Worm (Caenorhabditis elegans) whole organism, mixed stage, embryonic: ENCODE measurements around the gene Y54G2A.37.

Experiments used
- M03D4.4 ChIP-seq: sonication (generic microtip); optimal IDR thresholded peaks from 2 replicates; lab custom pipeline; 2017; ENCODE audit warnings: mild to moderate bottlenecking, missing genetic modification characterization, missing compliant biosample characterization
- blmp-1 ChIP-seq: fragments of 150-350 bp; optimal IDR thresholded peaks from 2 replicates; lab custom pipeline; 2014; ENCODE audit warnings: missing biosample characterization, missing genetic modification characterization
- ceh-39 ChIP-seq: fragments of 150-350 bp; optimal IDR thresholded peaks from 2 replicates; lab custom pipeline; 2014; ENCODE audit warnings: missing biosample characterization, missing genetic modification characterization
- ceh-43 ChIP-seq: fragments of 200-800 bp; sonication (Bioruptor generic); optimal IDR thresholded peaks from 2 replicates; lab custom pipeline; 2018; ENCODE audit warnings: mild to moderate bottlenecking, missing genetic modification characterization, moderate library complexity, missing compliant biosample characterization
- ces-1 ChIP-seq: fragments of 150-350 bp; optimal IDR thresholded peaks from 2 replicates; lab custom pipeline; 2014; ENCODE audit warnings: missing biosample characterization, missing genetic modification reagents, missing genetic modification characterization
- drap-1 ChIP-seq: fragments of 200-800 bp; sonication (Bioruptor generic); optimal IDR thresholded peaks from 3 replicates; lab custom pipeline; 2018; ENCODE audit warnings: mild to moderate bottlenecking, missing genetic modification characterization, missing compliant biosample characterization
- elt-1 ChIP-seq: sonication (generic microtip); optimal IDR thresholded peaks from 2 replicates; lab custom pipeline; 2017; ENCODE audit warnings: missing genetic modification characterization, mild to moderate bottlenecking, missing compliant biosample characterization, antibody characterized with exemption, moderate library complexity, borderline replicate concordance; ENCODE audit not compliant: insufficient read depth
- flh-1 ChIP-seq: fragments of 200-800 bp; sonication (Bioruptor generic); optimal IDR thresholded peaks from 2 replicates; lab custom pipeline; 2018; ENCODE audit warnings: mild to moderate bottlenecking, missing genetic modification characterization, moderate library complexity, missing compliant biosample characterization
- ham-2 ChIP-seq: fragments of 200-800 bp; sonication (Bioruptor generic); optimal IDR thresholded peaks from 2 replicates; lab custom pipeline; 2018; ENCODE audit warnings: mild to moderate bottlenecking, missing genetic modification characterization, missing compliant biosample characterization
- hlh-1 ChIP-seq: fragments of 150-350 bp; optimal IDR thresholded peaks from 2 replicates; lab custom pipeline; 2014; ENCODE audit warnings: missing biosample characterization, missing genetic modification reagents, missing genetic modification characterization
- lin-13 ChIP-seq: fragments of 150-350 bp; optimal IDR thresholded peaks from 2 replicates; lab custom pipeline; 2014; ENCODE audit warnings: missing biosample characterization, missing genetic modification characterization
- lin-32 ChIP-seq: fragments of 200-800 bp; sonication (Bioruptor generic); optimal IDR thresholded peaks from 2 replicates; lab custom pipeline; 2018; ENCODE audit warnings: mild to moderate bottlenecking, missing genetic modification characterization, missing compliant biosample characterization
- lsy-2 ChIP-seq: fragments of 150-350 bp; optimal IDR thresholded peaks from 2 replicates; lab custom pipeline; 2014; ENCODE audit warnings: missing biosample characterization, missing genetic modification characterization
- mab-5 ChIP-seq: fragments of 150-350 bp; optimal IDR thresholded peaks from 2 replicates; lab custom pipeline; 2014; ENCODE audit warnings: missing biosample characterization, missing genetic modification characterization
- mep-1 ChIP-seq: fragments of 150-350 bp; optimal IDR thresholded peaks from 2 replicates; lab custom pipeline; 2017; ENCODE audit warnings: missing biosample characterization, missing genetic modification reagents, missing genetic modification characterization, inconsistent platforms
- mls-2 ChIP-seq: sonication (generic microtip); optimal IDR thresholded peaks from 2 replicates; lab custom pipeline; 2016; ENCODE audit warnings: mild to moderate bottlenecking, missing genetic modification characterization, moderate library complexity, missing compliant biosample characterization
- nhr-12 ChIP-seq: fragments of 150-350 bp; optimal IDR thresholded peaks from 2 replicates; lab custom pipeline; 2014; ENCODE audit warnings: missing biosample characterization, missing genetic modification characterization
- nhr-2 ChIP-seq: fragments of 150-350 bp; optimal IDR thresholded peaks from 2 replicates; lab custom pipeline; 2014; ENCODE audit warnings: missing biosample characterization, missing genetic modification characterization
- nhr-237 ChIP-seq: fragments of 150-350 bp; optimal IDR thresholded peaks from 2 replicates; lab custom pipeline; 2014; ENCODE audit warnings: missing biosample characterization, missing genetic modification characterization
- nhr-28 ChIP-seq: fragments of 150-350 bp; optimal IDR thresholded peaks from 2 replicates; lab custom pipeline; 2014; ENCODE audit warnings: missing biosample characterization, missing genetic modification characterization
- nhr-76 ChIP-seq: sonication (generic microtip); optimal IDR thresholded peaks from 2 replicates; lab custom pipeline; 2017; ENCODE audit warnings: missing biosample characterization, missing genetic modification characterization
- pha-4 ChIP-seq: fragments of 150-350 bp; optimal IDR thresholded peaks from 2 replicates; lab custom pipeline; 2018; ENCODE audit warnings: missing biosample characterization, missing genetic modification reagents, missing genetic modification characterization
- snpc-4 ChIP-seq: fragments of 150-350 bp; optimal IDR thresholded peaks from 2 replicates; lab custom pipeline; 2014; ENCODE audit warnings: missing biosample characterization, missing genetic modification characterization
- sptf-1 ChIP-seq: sonication (generic microtip); optimal IDR thresholded peaks from 2 replicates; lab custom pipeline; 2017; ENCODE audit warnings: mild to moderate bottlenecking, missing genetic modification characterization, moderate library complexity, missing compliant biosample characterization
- unc-120 ChIP-seq: sonication (generic microtip); optimal IDR thresholded peaks from 2 replicates; lab custom pipeline; 2017; ENCODE audit warnings: missing genetic modification characterization, missing compliant biosample characterization; ENCODE audit not compliant: poor library complexity, severe bottlenecking
- unc-39 ChIP-seq: fragments of 150-350 bp; optimal IDR thresholded peaks from 2 replicates; lab custom pipeline; 2014; ENCODE audit warnings: missing biosample characterization, missing genetic modification characterization
- unc-62 ChIP-seq: fragments of 150-350 bp; optimal IDR thresholded peaks from 2 replicates; lab custom pipeline; 2014; ENCODE audit warnings: missing biosample characterization, missing genetic modification reagents, missing genetic modification characterization
- zip-8 ChIP-seq: fragments of 150-350 bp; optimal IDR thresholded peaks from 2 replicates; lab custom pipeline; 2014; ENCODE audit warnings: missing biosample characterization, missing genetic modification characterization
- ztf-11 ChIP-seq: fragments of 150-350 bp; optimal IDR thresholded peaks from 2 replicates; lab custom pipeline; 2014; ENCODE audit warnings: missing biosample characterization, missing genetic modification characterization

Gene Y54G2A.37

DNA sequence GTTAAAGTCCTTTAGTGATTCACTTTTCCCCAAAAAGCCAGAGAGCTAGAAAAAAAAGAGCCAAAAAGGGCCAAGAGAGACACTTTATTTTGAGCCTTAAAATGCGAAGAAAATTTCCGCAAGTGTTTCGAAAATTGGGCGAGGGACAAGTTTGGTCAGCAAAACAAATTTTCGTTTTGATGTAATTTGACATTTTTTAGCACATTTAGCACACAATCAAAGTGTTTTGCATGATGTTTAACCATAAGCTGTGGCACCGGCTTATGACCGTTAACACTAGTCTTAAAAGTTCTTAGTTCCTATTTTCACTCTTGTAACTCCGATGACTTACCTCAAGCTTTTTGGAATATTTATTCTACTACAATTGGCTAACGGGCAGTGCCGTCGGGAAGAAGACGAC is at the start of gene Y54G2A.37:
Gene Y54G2A.37, plus strand, starts transcription at position 301 of the 400 bp plus-strand sequence.
- TF ChIP-seq elt-1 (tag; lab: Kevin White, UChicago) (no peak), nhr-237 (tag; lab: Kevin White, UChicago) (no peak), lsy-2 (no peak), nhr-28 (no peak), ztf-11 (no peak), lin-32 (GFP tag; lab: Kevin White, UChicago) (no peak), nhr-2 (tag; lab: Kevin White, UChicago) (no peak), pha-4 (tag; lab: Kevin White, UChicago) (no peak), ceh-39 (no peak), flh-1 (GFP tag; lab: Kevin White, UChicago) (no peak), unc-39 (no peak), drap-1 (GFP tag; lab: Kevin White, UChicago) (no peak)

DNA sequence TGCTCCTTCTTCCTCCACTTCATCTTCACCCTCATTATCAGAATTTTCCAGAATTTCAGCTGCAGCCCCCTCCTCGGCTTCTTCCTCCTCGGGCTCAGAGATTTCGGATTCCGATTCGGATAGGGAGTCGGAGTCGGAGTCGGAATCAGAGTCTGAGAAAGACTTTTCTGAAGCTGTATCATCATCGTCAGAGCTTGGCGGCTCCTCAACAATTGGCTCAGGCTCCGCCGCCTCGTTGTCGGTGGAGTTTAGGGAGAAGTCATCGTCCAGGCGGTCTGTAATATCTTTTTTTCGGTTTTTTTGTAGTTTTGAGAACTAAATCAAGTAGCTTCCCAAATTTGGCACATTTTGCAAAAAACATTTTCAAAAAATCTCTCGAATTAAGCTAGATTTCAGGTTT is 49.7 kb upstream of the Y54G2A.37 start:
- TF ChIP-seq mab-5 (tag; lab: Kevin White, UChicago) (no peak), ham-2 (GFP tag; lab: Kevin White, UChicago) (no peak), ztf-11 (no peak), snpc-4 (tag; lab: Kevin White, UChicago) (no peak), zip-8 (tag; lab: Kevin White, UChicago) (no peak), mls-2 (tag; lab: Kevin White, UChicago) (no peak), ceh-39 (no peak), lin-13 (no peak), elt-1 (tag; lab: Kevin White, UChicago) (no peak), sptf-1 (tag; lab: Kevin White, UChicago) (no peak), unc-62 (GFP tag; lab: Kevin White, UChicago) (no peak), hlh-1 (tag; lab: Kevin White, UChicago) (no peak), ceh-43 (no peak), nhr-12 (tag; lab: Kevin White, UChicago) (no peak), nhr-28 (no peak), ces-1 (GFP tag; lab: Kevin White, UChicago) (no peak), nhr-76 (tag; lab: Kevin White, UChicago) (no peak), unc-120 (tag; lab: Kevin White, UChicago) (no peak), lin-32 (GFP tag; lab: Kevin White, UChicago) (no peak)

DNA sequence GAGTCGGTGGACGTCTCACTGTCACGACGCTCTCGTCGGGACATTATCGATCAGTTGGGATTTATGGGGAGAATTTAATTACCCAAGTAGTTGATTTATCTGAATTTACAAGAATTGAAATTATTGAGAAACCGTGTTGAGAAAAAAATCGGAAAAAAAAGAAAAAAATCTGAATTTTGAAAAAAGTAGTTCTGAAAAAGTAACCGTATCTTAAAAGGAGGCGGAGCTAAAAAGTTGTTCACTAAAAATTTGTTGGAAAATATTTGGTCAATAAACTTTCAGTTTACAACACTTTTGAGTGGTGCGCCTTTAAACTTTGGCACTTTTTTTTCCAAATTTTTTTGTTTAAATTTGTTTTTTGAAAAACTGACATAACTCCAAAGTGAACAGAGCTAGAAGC is 48.8 kb upstream of the Y54G2A.37 start, which contains the start of gene Y54G2A.11:
Gene Y54G2A.11, minus strand, starts transcription at position 101 of the 400 bp plus-strand sequence.
- no peak for TF ChIP-seq sptf-1 (tag; lab: Kevin White, UChicago)
- no peak for TF ChIP-seq nhr-237 (tag; lab: Kevin White, UChicago)
- TF ChIP-seq pha-4 (tag; lab: Kevin White, UChicago): no peak
- TF ChIP-seq flh-1 (GFP tag; lab: Kevin White, UChicago): no peak
- TF ChIP-seq lin-13: no peak
- TF ChIP-seq blmp-1 (tag; lab: Kevin White, UChicago): no peak
- TF ChIP-seq mab-5 (tag; lab: Kevin White, UChicago): no peak
- TF ChIP-seq elt-1 (tag; lab: Kevin White, UChicago): no peak
- no peak for TF ChIP-seq zip-8 (tag; lab: Kevin White, UChicago)
- no peak for TF ChIP-seq unc-62 (GFP tag; lab: Kevin White, UChicago)
- TF ChIP-seq nhr-76 (tag; lab: Kevin White, UChicago): no peak
- TF ChIP-seq ceh-39: no peak
- TF ChIP-seq snpc-4 (tag; lab: Kevin White, UChicago): no peak
- no peak for TF ChIP-seq M03D4.4
- TF ChIP-seq unc-39: no peak
- TF ChIP-seq ztf-11: no peak
- no peak for TF ChIP-seq nhr-28
- no peak for TF ChIP-seq mls-2 (tag; lab: Kevin White, UChicago)
- TF ChIP-seq lin-32 (GFP tag; lab: Kevin White, UChicago): no peak

DNA sequence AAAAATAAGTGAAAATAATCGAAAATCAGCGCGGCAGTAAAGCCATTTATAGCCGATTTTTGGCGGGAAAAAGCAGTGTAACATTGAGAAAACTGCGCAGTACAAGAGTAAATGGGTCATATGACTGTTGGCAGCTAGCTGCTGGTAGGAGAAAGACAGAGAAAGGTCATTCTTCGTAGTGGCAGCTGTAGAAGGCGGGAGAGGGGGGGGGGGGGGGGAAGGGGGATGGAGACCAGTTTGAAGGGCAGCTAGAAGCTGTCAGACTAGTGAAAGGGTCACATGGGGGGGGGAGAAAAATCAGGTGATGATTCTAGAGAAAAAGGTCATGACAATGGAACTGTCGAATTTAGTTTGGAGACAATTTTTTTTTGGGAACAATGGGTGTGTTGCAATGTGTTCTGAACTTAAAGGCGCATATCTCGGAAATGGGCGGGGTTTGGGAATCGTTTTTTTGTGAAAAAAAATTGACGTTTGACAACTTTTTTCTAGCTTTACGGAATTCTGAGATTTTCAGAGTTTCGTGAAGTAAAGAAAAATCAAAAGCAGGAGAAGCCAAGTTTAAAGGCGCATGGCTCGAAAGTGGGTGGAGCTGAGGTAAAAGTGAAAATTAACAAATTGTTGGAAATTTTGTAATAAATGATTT is 48.2 kb upstream of the Y54G2A.37 start:
- TF ChIP-seq mep-1 (tag; lab: Kevin White, UChicago) (no peak), blmp-1 (tag; lab: Kevin White, UChicago) (no peak), ham-2 (GFP tag; lab: Kevin White, UChicago) (peak; percentile 25), sptf-1 (tag; lab: Kevin White, UChicago) (peak; percentile 19)

DNA sequence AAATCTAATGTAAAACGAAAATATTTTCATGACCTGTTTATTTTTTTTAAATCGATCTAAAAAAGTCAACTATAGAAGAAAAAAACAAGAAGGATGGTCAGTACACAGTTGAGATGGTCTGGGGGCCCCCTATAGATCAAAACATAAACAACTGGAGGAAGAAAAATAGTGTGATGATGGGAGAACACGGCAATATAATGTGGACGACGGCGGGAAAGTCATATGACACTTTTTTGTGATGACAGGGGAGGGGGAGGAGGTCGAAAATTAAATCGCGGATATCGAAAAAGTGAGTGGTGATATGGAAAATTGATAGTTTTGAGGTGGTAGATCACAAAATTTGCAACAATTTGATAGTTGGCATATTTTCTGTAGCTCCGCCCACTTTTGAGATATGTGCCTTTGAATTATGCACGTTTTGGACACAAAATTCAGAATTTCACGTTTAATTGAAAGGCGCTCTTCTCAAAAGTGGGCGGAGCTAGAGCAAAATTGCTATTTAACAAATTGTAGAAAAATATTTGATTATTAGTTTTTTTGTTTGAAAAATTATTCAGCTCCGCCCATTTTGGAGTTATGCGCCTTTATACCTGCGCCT is 47.0 kb upstream of the Y54G2A.37 start:
- no peak for TF ChIP-seq unc-39
- no peak for TF ChIP-seq ceh-43
- no peak for TF ChIP-seq M03D4.4
- TF ChIP-seq pha-4 (tag; lab: Kevin White, UChicago): no peak
- TF ChIP-seq zip-8 (tag; lab: Kevin White, UChicago): no peak
- no peak for TF ChIP-seq lin-32 (GFP tag; lab: Kevin White, UChicago)
- TF ChIP-seq ham-2 (GFP tag; lab: Kevin White, UChicago): no peak
